Worm (Caenorhabditis elegans) whole organism, young adult: ENCODE data around the gene Y62E10A.13.

Experiments used
- F10E7.11 ChIP-seq: sonication (generic microtip); optimal IDR thresholded peaks from 2 replicates; lab custom pipeline; 2017; ENCODE audit warnings: mild to moderate bottlenecking, missing genetic modification characterization, moderate library complexity, missing compliant biosample characterization
- F33H1.4 ChIP-seq: fragments of 200-800 bp; sonication (Bioruptor generic); IDR thresholded peaks from 2 replicates; pipeline ENCODE4 v1.3.6; 2022; ENCODE audit warnings: missing genetic modification reagents, missing genetic modification characterization, missing compliant biosample characterization
- Y53F4B.3 ChIP-seq: fragments of 200-800 bp; sonication (Bioruptor generic); IDR thresholded peaks from 2 replicates; pipeline ENCODE4 v1.3.6; 2022; ENCODE audit warnings: missing genetic modification reagents, missing genetic modification characterization, missing compliant biosample characterization
- Y79H2A.3 ChIP-seq: fragments of 200-800 bp; sonication (Bioruptor generic); conservative IDR thresholded peaks from 2 replicates; pipeline ENCODE4 v1.3.6; 2022; ENCODE audit warnings: missing genetic modification reagents, missing genetic modification characterization, missing compliant biosample characterization
- ama-1 ChIP-seq, 3 experiments: fragments of 150-350 bp in 1 of 3; sonication (generic microtip) in 2 of 3; optimal IDR thresholded peaks; 2 replicates each; lab custom pipeline; 2014 to 2018; ENCODE audit warnings: missing biosample characterization in 2 of 3, missing genetic modification characterization in 2 of 3, missing genetic modification reagents in 2 of 3
- attf-3 ChIP-seq: fragments of 200-800 bp; sonication (Bioruptor generic); conservative IDR thresholded peaks from 2 replicates; pipeline ENCODE4 v1.3.6; 2022; ENCODE audit warnings: missing genetic modification reagents, missing genetic modification characterization, missing compliant biosample characterization
- ceh-27 ChIP-seq: fragments of 200-800 bp; sonication (Bioruptor generic); optimal IDR thresholded peaks from 2 replicates; lab custom pipeline; 2018; ENCODE audit warnings: mild to moderate bottlenecking, missing genetic modification characterization, moderate library complexity, missing compliant biosample characterization
- ceh-91 ChIP-seq: fragments of 200-800 bp; sonication (Bioruptor generic); IDR thresholded peaks from 2 replicates; pipeline ENCODE4 v1.3.6; 2022; ENCODE audit warnings: missing genetic modification reagents, missing genetic modification characterization, missing compliant biosample characterization
- chd-7 ChIP-seq: sonication (generic microtip); optimal IDR thresholded peaks from 2 replicates; lab custom pipeline; 2016; ENCODE audit warnings: mild to moderate bottlenecking, missing genetic modification characterization, moderate library complexity, missing compliant biosample characterization
- die-1 ChIP-seq: sonication (generic microtip); optimal IDR thresholded peaks from 2 replicates; lab custom pipeline; 2016; ENCODE audit warnings: missing genotype, mild to moderate bottlenecking, missing genetic modification characterization, missing compliant biosample characterization
- dox-1 ChIP-seq: fragments of 200-800 bp; sonication (Bioruptor generic); IDR thresholded peaks from 2 replicates; pipeline ENCODE4 v1.3.6; 2022; ENCODE audit warnings: missing genetic modification reagents, missing genetic modification characterization, missing compliant biosample characterization
- efl-1 ChIP-seq: fragments of 150-350 bp; optimal IDR thresholded peaks from 2 replicates; lab custom pipeline; 2014; ENCODE audit warnings: missing biosample characterization, missing genetic modification reagents, missing genetic modification characterization
- egl-44 ChIP-seq: fragments of 200-800 bp; sonication (Bioruptor generic); IDR thresholded peaks from 2 replicates; pipeline ENCODE4 v1.3.6; 2022; ENCODE audit warnings: missing genetic modification reagents, missing genetic modification characterization, missing compliant biosample characterization
- hmg-1.2 ChIP-seq: fragments of 200-800 bp; sonication (Bioruptor generic); IDR thresholded peaks from 2 replicates; pipeline ENCODE4 v1.3.6; 2022; ENCODE audit warnings: missing genetic modification reagents, missing genetic modification characterization, missing compliant biosample characterization
- hsf-1 ChIP-seq: fragments of 200-800 bp; sonication (Bioruptor generic); IDR thresholded peaks from 2 replicates; pipeline ENCODE4 v1.3.6; 2022; ENCODE audit warnings: missing genetic modification reagents, missing genetic modification characterization, missing compliant biosample characterization
- let-607 ChIP-seq, 2 experiments: fragments of 200-800 bp in 1 of 2; sonication (Bioruptor generic) in 1 of 2; sonication (generic microtip) in 1 of 2; optimal IDR thresholded peaks; 2 replicates each; lab custom pipeline; 2016 to 2018; ENCODE audit warnings: mild to moderate bottlenecking in 2 of 2, missing compliant biosample characterization in 2 of 2, missing genetic modification characterization in 2 of 2, moderate library complexity in 2 of 2, missing genotype in 1 of 2
- lin-35 ChIP-seq, 3 experiments: fragments of 150-350 bp in 2 of 3; sonication (generic microtip) in 1 of 3; optimal IDR thresholded peaks; 2 replicates each; lab custom pipeline; 2014 to 2018; ENCODE audit warnings: missing biosample characterization in 3 of 3, missing genetic modification characterization in 3 of 3, missing genetic modification reagents in 3 of 3
- lir-1 ChIP-seq: fragments of 200-800 bp; sonication (Bioruptor generic); conservative IDR thresholded peaks from 2 replicates; pipeline ENCODE4 v1.3.6; 2022; ENCODE audit warnings: missing genetic modification reagents, missing genetic modification characterization, missing compliant biosample characterization
- lsl-1 ChIP-seq: fragments of 200-800 bp; sonication (Bioruptor generic); optimal IDR thresholded peaks from 2 replicates; lab custom pipeline; 2018; ENCODE audit warnings: mild to moderate bottlenecking, missing genetic modification characterization, moderate library complexity, missing compliant biosample characterization
- madf-6 ChIP-seq: fragments of 200-800 bp; sonication (Bioruptor generic); IDR thresholded peaks from 2 replicates; pipeline ENCODE4 v1.3.6; 2022; ENCODE audit warnings: missing genetic modification reagents, missing genetic modification characterization, missing compliant biosample characterization
- nhr-90 ChIP-seq: sonication (generic microtip); optimal IDR thresholded peaks from 2 replicates; lab custom pipeline; 2016; ENCODE audit warnings: missing genotype, mild to moderate bottlenecking, missing genetic modification characterization, missing compliant biosample characterization
- rec-8 ChIP-seq, 2 experiments: sonication (generic microtip); optimal IDR thresholded peaks; 2 replicates each; lab custom pipeline; 2016; ENCODE audit warnings: mild to moderate bottlenecking in 2 of 2, missing genetic modification characterization in 2 of 2, missing genetic modification reagents in 2 of 2, missing genotype in 2 of 2, missing biosample characterization in 1 of 2, missing compliant biosample characterization in 1 of 2, moderate library complexity in 1 of 2
- snpc-1.3 ChIP-seq: sonication (generic microtip); optimal IDR thresholded peaks from 2 replicates; lab custom pipeline; 2017; ENCODE audit warnings: missing genetic modification characterization, mild to moderate bottlenecking, missing compliant biosample characterization, antibody characterized with exemption, moderate library complexity, missing genotype, missing genetic modification reagents; ENCODE audit not compliant: insufficient read depth
- snpc-3.4 ChIP-seq: sonication (generic microtip); optimal IDR thresholded peaks from 2 replicates; lab custom pipeline; 2017; ENCODE audit warnings: missing genetic modification characterization, mild to moderate bottlenecking, missing compliant biosample characterization, antibody characterized with exemption, moderate library complexity, missing genotype, missing genetic modification reagents
- snpc-4 ChIP-seq, 5 experiments: fragments of 150-350 bp in 1 of 5; sonication (generic microtip) in 4 of 5; optimal IDR thresholded peaks; 2 replicates each; lab custom pipeline; 2014 to 2018; ENCODE audit warnings: missing genetic modification characterization in 5 of 5, missing biosample characterization in 3 of 5, antibody characterized with exemption in 2 of 5, mild to moderate bottlenecking in 2 of 5, missing compliant biosample characterization in 2 of 5, missing genotype in 2 of 5, moderate library complexity in 2 of 5, missing genetic modification reagents in 1 of 5
- sptf-2 ChIP-seq: fragments of 200-800 bp; sonication (Bioruptor generic); optimal IDR thresholded peaks from 2 replicates; lab custom pipeline; 2018; ENCODE audit warnings: mild to moderate bottlenecking, missing genetic modification characterization, missing compliant biosample characterization
- tbx-9 ChIP-seq: sonication (generic microtip); optimal IDR thresholded peaks from 2 replicates; lab custom pipeline; 2016; ENCODE audit warnings: borderline replicate concordance, missing genetic modification characterization, inconsistent platforms, missing compliant biosample characterization
- tlf-1 ChIP-seq: fragments of 200-800 bp; sonication (Bioruptor generic); optimal IDR thresholded peaks from 2 replicates; lab custom pipeline; 2018; ENCODE audit warnings: mild to moderate bottlenecking, missing genetic modification characterization, missing compliant biosample characterization
- unc-130 ChIP-seq: sonication (generic microtip); optimal IDR thresholded peaks from 2 replicates; lab custom pipeline; 2016; ENCODE audit warnings: missing genetic modification reagents, missing genetic modification characterization, missing compliant biosample characterization
- xnd-1 ChIP-seq: sonication (generic microtip); optimal IDR thresholded peaks from 2 replicates; lab custom pipeline; 2016; ENCODE audit warnings: missing genotype, missing genetic modification reagents, missing genetic modification characterization, missing compliant biosample characterization
- ztf-22 ChIP-seq: fragments of 200-800 bp; sonication (Bioruptor generic); optimal IDR thresholded peaks from 2 replicates; lab custom pipeline; 2018; ENCODE audit warnings: mild to moderate bottlenecking, missing genetic modification characterization, moderate library complexity, missing compliant biosample characterization

Gene Y62E10A.13

ce11 chrIV:13415739-13416271, 17.0 kb upstream of the Y62E10A.13 start, which contains the start of the genes pik-1 and aptf-2 (continued):
- TF ChIP-seq ama-1 (optimal IDR thresholded peaks at IDR 0.05; lab: Kevin White, UChicago) (no peak), ama-1 (GFP tag; optimal IDR thresholded peaks at IDR 0.05; lab: Kevin White, UChicago) (no peak), tlf-1 (GFP tag; lab: Kevin White, UChicago) (no peak), rec-8 (tag; optimal IDR thresholded peaks at IDR 0.05; lab: Kevin White, UChicago) (no peak), unc-130 (GFP tag; lab: Kevin White, UChicago) (no peak), attf-3 (GFP tag; lab: Robert Waterston, UW) (peak; percentile 45; the same call in 1 of the 2 replicates), xnd-1 (peak; percentile 58), efl-1 (peak; percentile 91)

DNA sequence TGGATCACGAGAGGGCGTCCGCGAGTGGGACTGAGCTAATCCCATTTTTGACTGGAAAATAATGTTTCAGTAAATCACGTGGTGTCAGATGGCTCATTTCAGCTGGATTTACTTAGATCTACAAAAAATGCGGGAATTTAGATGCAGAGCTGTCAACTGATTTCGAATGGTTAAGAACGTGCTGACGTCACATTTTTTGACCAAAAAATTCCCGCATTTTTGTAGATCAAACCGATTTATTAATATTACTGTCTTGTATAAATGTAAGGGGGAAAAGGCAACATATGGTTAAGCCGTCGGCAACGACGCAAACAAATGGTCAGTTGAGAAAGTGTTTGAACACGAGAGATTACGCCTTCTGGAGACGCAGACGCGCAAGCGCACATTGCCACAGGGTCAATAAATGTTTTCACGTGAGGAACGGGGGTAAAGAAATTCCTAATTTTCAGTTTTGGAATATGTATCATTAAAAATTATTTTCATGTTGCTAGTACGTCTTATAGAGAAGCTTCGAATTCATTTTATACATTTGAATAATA, 14.1 kb upstream of the Y62E10A.13 start, which contains the start of gene gcl-1:
gcl-1 (minus strand) TSS at position 51 of the 539 bp plus-strand sequence.
- TF ChIP-seq ceh-91 (GFP tag; lab: Robert Waterston, UW) (no peak), let-607 (tag; optimal IDR thresholded peaks at IDR 0.05; lab: Kevin White, UChicago) (no peak), hmg-1.2 (GFP tag; lab: Robert Waterston, UW) (peak; percentile 28; the same call in 1 of the 2 replicates)

ce11 chrIV:13408018-13408417, 9.2 kb upstream of the Y62E10A.13 start, which contains the start of gene Y62E10A.19:
Gene Y62E10A.19 (minus strand): TSS chrIV:13408306.
- TF ChIP-seq snpc-4 (GFP tag; optimal IDR thresholded peaks at IDR 0.05; lab: Kevin White, UChicago) (no peak), snpc-4 (tag; optimal IDR thresholded peaks at IDR 0.05; lab: Kevin White, UChicago) (no peak), Y79H2A.3 (GFP tag; lab: Robert Waterston, UW) (no peak), nhr-90 (tag; lab: Kevin White, UChicago) (no peak), snpc-3.4 (tag; lab: Kevin White, UChicago) (no peak), Y53F4B.3 (no peak), F33H1.4 (GFP tag; lab: Robert Waterston, UW) (no peak), dox-1 (GFP tag; lab: Robert Waterston, UW) (no peak)

DNA sequence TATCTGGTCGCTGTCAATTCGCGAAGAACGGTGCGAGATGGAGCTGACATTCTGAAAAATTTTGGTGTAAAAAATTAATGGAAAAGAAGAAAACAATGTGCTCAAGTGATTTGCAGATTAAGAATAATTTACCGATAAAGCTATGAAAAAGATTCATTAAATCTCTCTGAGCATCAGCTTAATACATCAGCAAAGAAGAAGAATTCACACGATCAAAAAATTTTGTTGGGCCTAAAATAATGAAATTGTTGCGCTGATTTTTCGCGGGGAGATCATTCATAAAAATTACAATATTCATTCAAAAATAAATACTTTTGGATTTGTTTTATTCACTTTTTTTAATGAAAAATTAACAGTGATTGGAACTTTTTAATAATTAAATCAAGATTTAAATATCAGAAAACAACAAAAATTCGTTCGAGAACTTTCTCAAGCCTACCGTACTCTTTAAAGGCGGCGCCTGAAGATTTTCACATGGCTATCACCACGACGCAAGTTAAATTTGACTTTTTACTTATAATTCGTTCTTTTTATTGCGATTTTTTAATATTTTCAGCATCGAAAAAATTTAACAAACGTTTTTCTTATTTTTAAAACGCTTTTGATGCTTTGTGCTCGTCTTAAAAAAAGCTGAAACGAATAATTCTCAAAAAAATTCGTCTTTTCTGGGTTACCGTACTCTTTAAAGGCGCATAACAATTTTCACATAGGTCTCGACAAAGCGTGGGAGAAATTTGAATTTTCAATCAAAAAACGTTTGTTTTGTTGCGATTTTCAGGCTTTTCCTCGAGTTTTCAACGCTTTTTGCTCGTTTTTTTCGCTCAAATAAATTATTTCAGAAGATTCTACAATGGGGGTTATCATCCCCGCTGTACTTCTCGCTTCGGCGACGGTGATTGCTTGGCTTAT, 1.9 kb upstream of the Y62E10A.13 start, which contains the start of the genes memi-2 and cyp-31A5:
memi-2 (minus strand) TSS at position 51 of the 909 bp plus-strand sequence.
cyp-31A5 (plus strand) TSS at position 834 of the 909 bp plus-strand sequence.
- TF ChIP-seq ceh-91 (GFP tag; lab: Robert Waterston, UW) = 0 out of 2 replicates have a peak, but pooled peaks have one; percentile 32
- peak; percentile 17 for TF ChIP-seq snpc-1.3 (tag; lab: Kevin White, UChicago)
- no peak for TF ChIP-seq snpc-4 (GFP tag; optimal IDR thresholded peaks at IDR 0.05; lab: Kevin White, UChicago)
- TF ChIP-seq snpc-4 (tag; optimal IDR thresholded peaks at IDR 0.05; lab: Kevin White, UChicago) = peak in 1 of 4 experiments; percentile 36
- TF ChIP-seq F33H1.4 (GFP tag; lab: Robert Waterston, UW) = peak; percentile 59
- TF ChIP-seq ztf-22 = no peak
- TF ChIP-seq tbx-9 = no peak
- no peak for TF ChIP-seq tlf-1 (GFP tag; lab: Kevin White, UChicago)
- peak; percentile 89 for TF ChIP-seq hsf-1 (GFP tag; lab: Robert Waterston, UW)
- TF ChIP-seq lir-1 (GFP tag; lab: Robert Waterston, UW) = no peak
- TF ChIP-seq sptf-2 = no peak
- no peak for TF ChIP-seq chd-7 (tag; lab: Kevin White, UChicago)
- TF ChIP-seq lin-35 (GFP tag; optimal IDR thresholded peaks at IDR 0.05; lab: Kevin White, UChicago) = no peak
- no peak for TF ChIP-seq die-1
- no peak for TF ChIP-seq egl-44 (GFP tag; lab: Robert Waterston, UW)
- no peak for TF ChIP-seq F10E7.11 (tag; lab: Kevin White, UChicago)
- peak; percentile 81 for TF ChIP-seq lsl-1 (GFP tag; lab: Kevin White, UChicago)
- TF ChIP-seq efl-1 = peak; percentile 64
- TF ChIP-seq ceh-27 = no peak
- peak; percentile 66 for TF ChIP-seq madf-6 (GFP tag; lab: Robert Waterston, UW)
